Worm (Caenorhabditis elegans) whole organism, young adult: ENCODE data around the gene F31D4.5.

ENCODE experiments used
- B0035.1 ChIP-seq: sonication (generic microtip); optimal IDR thresholded peaks from 2 replicates; lab custom pipeline; 2016; ENCODE audit warnings: missing genetic modification characterization, mild to moderate bottlenecking, missing compliant biosample characterization, missing genotype, missing genetic modification reagents
- C17E4.6 ChIP-seq: fragments of 200-800 bp; sonication (Bioruptor generic); IDR thresholded peaks from 2 replicates; pipeline ENCODE4 v1.3.6; 2022; ENCODE audit warnings: missing genetic modification reagents, missing genetic modification characterization, missing compliant biosample characterization
- F10E7.11 ChIP-seq: sonication (generic microtip); optimal IDR thresholded peaks from 2 replicates; lab custom pipeline; 2017; ENCODE audit warnings: mild to moderate bottlenecking, missing genetic modification characterization, moderate library complexity, missing compliant biosample characterization
- F33H1.4 ChIP-seq: fragments of 200-800 bp; sonication (Bioruptor generic); IDR thresholded peaks from 2 replicates; pipeline ENCODE4 v1.3.6; 2022; ENCODE audit warnings: missing genetic modification reagents, missing genetic modification characterization, missing compliant biosample characterization
- F55B11.4 ChIP-seq: sonication (generic microtip); optimal IDR thresholded peaks from 2 replicates; lab custom pipeline; 2016; ENCODE audit warnings: missing compliant biosample characterization, missing genetic modification characterization, borderline replicate concordance; ENCODE audit not compliant: insufficient read depth
- Y53G8AR.9 ChIP-seq: fragments of 200-800 bp; sonication (Bioruptor generic); conservative IDR thresholded peaks from 2 replicates; pipeline ENCODE4 v1.3.6; 2022; ENCODE audit warnings: missing genetic modification reagents, missing genetic modification characterization, missing compliant biosample characterization
- Y67H2A.10 ChIP-seq: fragments of 200-800 bp; sonication (Bioruptor generic); conservative IDR thresholded peaks from 2 replicates; pipeline ENCODE4 v1.3.6; 2022; ENCODE audit warnings: missing genetic modification reagents, missing genetic modification characterization, missing compliant biosample characterization
- ama-1 ChIP-seq, 3 experiments: fragments of 150-350 bp in 1 of 3; sonication (generic microtip) in 2 of 3; optimal IDR thresholded peaks; 2 replicates each; lab custom pipeline; 2014 to 2018; ENCODE audit warnings: missing biosample characterization in 2 of 3, missing genetic modification characterization in 2 of 3, missing genetic modification reagents in 2 of 3
- ccch-3 ChIP-seq: fragments of 200-800 bp; sonication (Bioruptor generic); optimal IDR thresholded peaks from 2 replicates; lab custom pipeline; 2018; ENCODE audit warnings: mild to moderate bottlenecking, missing genetic modification characterization, missing compliant biosample characterization
- cebp-1 ChIP-seq, 2 experiments: fragments of 200-800 bp in 1 of 2; sonication (Bioruptor generic) in 1 of 2; sonication (generic microtip) in 1 of 2; IDR thresholded peaks in 1 of 2; optimal IDR thresholded peaks in 1 of 2; 2 replicates each; pipeline versions ENCODE4 v1.3.6 to Lab custom; 2017 to 2022; ENCODE audit warnings: missing compliant biosample characterization in 2 of 2, missing genetic modification characterization in 2 of 2, mild to moderate bottlenecking in 1 of 2, missing genetic modification reagents in 1 of 2, moderate library complexity in 1 of 2
- cebp-2 ChIP-seq: fragments of 200-800 bp; sonication (Bioruptor generic); IDR thresholded peaks from 2 replicates; pipeline ENCODE4 v1.3.6; 2022; ENCODE audit warnings: missing genetic modification characterization, missing compliant biosample characterization
- ceh-79 ChIP-seq: sonication (generic microtip); optimal IDR thresholded peaks from 2 replicates; lab custom pipeline; 2017; ENCODE audit warnings: mild to moderate bottlenecking, missing genetic modification characterization, missing compliant biosample characterization
- ceh-91 ChIP-seq: fragments of 200-800 bp; sonication (Bioruptor generic); IDR thresholded peaks from 2 replicates; pipeline ENCODE4 v1.3.6; 2022; ENCODE audit warnings: missing genetic modification reagents, missing genetic modification characterization, missing compliant biosample characterization
- chd-7 ChIP-seq: sonication (generic microtip); optimal IDR thresholded peaks from 2 replicates; lab custom pipeline; 2016; ENCODE audit warnings: mild to moderate bottlenecking, missing genetic modification characterization, moderate library complexity, missing compliant biosample characterization
- dox-1 ChIP-seq: fragments of 200-800 bp; sonication (Bioruptor generic); IDR thresholded peaks from 2 replicates; pipeline ENCODE4 v1.3.6; 2022; ENCODE audit warnings: missing genetic modification reagents, missing genetic modification characterization, missing compliant biosample characterization
- egrh-3 ChIP-seq: fragments of 200-800 bp; sonication (Bioruptor generic); IDR thresholded peaks from 2 replicates; pipeline ENCODE4 v1.3.6; 2022; ENCODE audit warnings: missing genetic modification reagents, missing genetic modification characterization, missing compliant biosample characterization
- fkh-3 ChIP-seq: sonication (generic microtip); optimal IDR thresholded peaks from 2 replicates; lab custom pipeline; 2016; ENCODE audit warnings: mild to moderate bottlenecking, missing genetic modification characterization, missing compliant biosample characterization
- him-1 ChIP-seq: sonication (generic microtip); optimal IDR thresholded peaks from 2 replicates; lab custom pipeline; 2016; ENCODE audit warnings: missing genotype, missing genetic modification reagents, missing genetic modification characterization, missing compliant biosample characterization
- hmg-20 ChIP-seq: fragments of 200-800 bp; sonication (Bioruptor generic); IDR thresholded peaks from 2 replicates; pipeline ENCODE4 v1.3.6; 2022; ENCODE audit warnings: missing genetic modification reagents, missing genetic modification characterization, missing compliant biosample characterization
- lag-1 ChIP-seq: fragments of 200-800 bp; sonication (Bioruptor generic); IDR thresholded peaks from 2 replicates; pipeline ENCODE4 v1.3.6; 2022; ENCODE audit warnings: missing genetic modification reagents, missing genetic modification characterization, missing compliant biosample characterization
- lsy-27 ChIP-seq: sonication (generic microtip); optimal IDR thresholded peaks from 2 replicates; lab custom pipeline; 2017; ENCODE audit warnings: missing genetic modification characterization, mild to moderate bottlenecking, missing compliant biosample characterization, antibody characterized with exemption, missing genotype, borderline replicate concordance; ENCODE audit not compliant: insufficient read depth
- madf-3 ChIP-seq: fragments of 200-800 bp; sonication (Bioruptor generic); IDR thresholded peaks from 2 replicates; pipeline ENCODE4 v1.3.6; 2022; ENCODE audit warnings: missing genetic modification reagents, missing genetic modification characterization, missing compliant biosample characterization
- mcd-1 ChIP-seq: fragments of 200-800 bp; sonication (Bioruptor generic); IDR thresholded peaks from 2 replicates; pipeline ENCODE4 v1.3.6; 2022; ENCODE audit warnings: missing genetic modification reagents, missing genetic modification characterization, missing compliant biosample characterization
- mel-28 ChIP-seq: sonication (generic microtip); optimal IDR thresholded peaks from 2 replicates; lab custom pipeline; 2016; ENCODE audit warnings: borderline replicate concordance, mild to moderate bottlenecking, missing genetic modification characterization, missing compliant biosample characterization
- nhr-27 ChIP-seq: fragments of 200-800 bp; sonication (Bioruptor generic); optimal IDR thresholded peaks from 2 replicates; lab custom pipeline; 2018; ENCODE audit warnings: mild to moderate bottlenecking, missing genetic modification characterization, moderate library complexity, missing compliant biosample characterization
- nhr-90 ChIP-seq: sonication (generic microtip); optimal IDR thresholded peaks from 2 replicates; lab custom pipeline; 2016; ENCODE audit warnings: missing genotype, mild to moderate bottlenecking, missing genetic modification characterization, missing compliant biosample characterization
- pha-4 ChIP-seq: fragments of 150-350 bp; sonication (generic microtip); optimal IDR thresholded peaks from 2 replicates; lab custom pipeline; 2014; ENCODE audit warnings: missing biosample characterization, missing genetic modification reagents, missing genetic modification characterization
- tbx-9 ChIP-seq: sonication (generic microtip); optimal IDR thresholded peaks from 2 replicates; lab custom pipeline; 2016; ENCODE audit warnings: borderline replicate concordance, missing genetic modification characterization, inconsistent platforms, missing compliant biosample characterization
- zfh-2 ChIP-seq: fragments of 200-800 bp; sonication (Bioruptor generic); conservative IDR thresholded peaks from 2 replicates; pipeline ENCODE4 v1.3.6; 2022; ENCODE audit warnings: missing genetic modification reagents, missing genetic modification characterization, missing compliant biosample characterization
- ztf-18 ChIP-seq: sonication (generic microtip); optimal IDR thresholded peaks from 2 replicates; lab custom pipeline; 2016; ENCODE audit warnings: missing genotype, mild to moderate bottlenecking, missing genetic modification characterization, missing compliant biosample characterization
- ztf-22 ChIP-seq: fragments of 200-800 bp; sonication (Bioruptor generic); optimal IDR thresholded peaks from 2 replicates; lab custom pipeline; 2018; ENCODE audit warnings: mild to moderate bottlenecking, missing genetic modification characterization, moderate library complexity, missing compliant biosample characterization
- ztf-3 ChIP-seq: fragments of 200-800 bp; sonication (Bioruptor generic); optimal IDR thresholded peaks from 2 replicates; lab custom pipeline; 2018; ENCODE audit warnings: mild to moderate bottlenecking, missing genetic modification characterization, missing compliant biosample characterization

Gene F31D4.5

DNA sequence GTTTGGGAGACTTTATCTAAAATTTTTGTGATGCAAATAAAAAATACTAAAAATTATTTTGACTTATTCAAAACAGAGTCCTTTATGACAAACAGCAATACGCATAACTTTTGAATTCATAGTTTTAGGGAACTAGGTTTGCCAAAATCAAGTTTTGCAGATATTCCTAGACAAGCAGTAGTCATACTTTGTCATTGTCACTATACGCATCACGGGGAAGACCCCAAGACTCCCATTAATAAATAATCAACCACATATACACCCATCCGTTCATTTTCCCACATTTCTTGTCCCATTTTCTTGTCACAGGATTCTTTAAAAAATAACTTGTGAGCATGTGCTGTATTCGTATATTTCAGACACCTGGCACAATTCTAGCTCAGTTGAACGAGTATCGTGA is 39.4 kb upstream of the F31D4.5 start, which contains the start of gene Y44A6D.7:
TSS of gene Y44A6D.7 (plus strand) at position 301 of the 400 bp plus-strand sequence.
- TF ChIP-seq F33H1.4 (GFP tag; lab: Robert Waterston, UW): no peak
- TF ChIP-seq, all 124 proteins: peak for 0

ce11 chrV:20815842-20816241 is 38.0 kb upstream of the F31D4.5 start, which contains the start of gene sshk-1:
sshk-1 (plus strand) TSS chrV:20816142.
- TF ChIP-seq F10E7.11 (tag; lab: Kevin White, UChicago) (no peak), F55B11.4 (tag; lab: Kevin White, UChicago) (no peak), fkh-3 (no peak), cebp-1 (GFP tag; IDR thresholded peaks at IDR 0.05; lab: Robert Waterston, UW) (no peak), cebp-1 (tag; optimal IDR thresholded peaks at IDR 0.05; lab: Kevin White, UChicago) (no peak), ztf-3 (GFP tag; lab: Kevin White, UChicago) (no peak), hmg-20 (GFP tag; lab: Robert Waterston, UW) (no peak), nhr-90 (tag; lab: Kevin White, UChicago) (no peak), ceh-79 (no peak)

DNA sequence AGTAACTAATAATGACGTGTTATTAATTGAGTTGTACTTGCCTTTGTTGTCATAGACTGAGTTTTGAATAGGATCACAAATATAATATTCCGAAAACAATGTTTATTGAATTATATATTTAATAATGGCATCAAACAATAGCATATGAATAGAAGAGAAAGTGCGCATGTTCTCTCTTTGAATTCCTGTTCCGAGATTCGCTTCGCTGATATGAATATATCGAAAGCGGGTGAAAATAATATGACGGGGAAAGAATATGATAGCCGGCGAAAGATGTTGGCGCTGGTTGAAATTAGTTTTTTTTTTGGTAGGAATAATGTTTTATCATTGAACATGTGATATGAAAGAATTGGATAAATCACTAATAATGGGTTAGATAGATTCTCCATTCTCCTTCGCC is 33.8 kb upstream of the F31D4.5 start, which contains the start of gene T03D8.6:
TSS of gene T03D8.6 (minus strand) at position 298 of the 400 bp plus-strand sequence.
- no peak for TF ChIP-seq Y53G8AR.9 (GFP tag; lab: Robert Waterston, UW)
- no peak for TF ChIP-seq ztf-22 (GFP tag; lab: Kevin White, UChicago)
- TF ChIP-seq F10E7.11 (tag; lab: Kevin White, UChicago): no peak
- TF ChIP-seq tbx-9 (tag; lab: Kevin White, UChicago): no peak
- TF ChIP-seq cebp-2: no peak
- no peak for TF ChIP-seq ztf-18
- no peak for TF ChIP-seq ceh-91 (GFP tag; lab: Robert Waterston, UW)
- no peak for TF ChIP-seq lsy-27
- TF ChIP-seq ccch-3 (GFP tag; lab: Kevin White, UChicago): no peak
- no peak for TF ChIP-seq C17E4.6 (GFP tag; lab: Robert Waterston, UW)
- no peak for TF ChIP-seq mel-28 (tag; lab: Kevin White, UChicago)

- TF ChIP-seq ama-1 (optimal IDR thresholded peaks at IDR 0.05; lab: Kevin White, UChicago) (no peak), ama-1 (GFP tag; optimal IDR thresholded peaks at IDR 0.05; lab: Kevin White, UChicago) (no peak), lag-1 (no peak), egrh-3 (GFP tag; lab: Robert Waterston, UW) (no peak), ccch-3 (GFP tag; lab: Kevin White, UChicago) (no peak), madf-3 (no peak)
- TF ChIP-seq, all 124 proteins: peak for 0
Observed at ce11 chrV:20824962-20825609, 28.8 kb upstream of the F31D4.5 start, which contains the start of the genes gcy-22 and grl-14. gcy-22 (minus strand) TSS chrV:20825062. grl-14 (plus strand) TSS chrV:20825559.

- TF ChIP-seq pha-4 (tag; lab: Kevin White, UChicago): no peak
- no peak for TF ChIP-seq Y67H2A.10
- TF ChIP-seq F10E7.11 (tag; lab: Kevin White, UChicago): no peak
- no peak for TF ChIP-seq him-1 (tag; lab: Kevin White, UChicago)
- no peak for TF ChIP-seq chd-7 (tag; lab: Kevin White, UChicago)
- TF ChIP-seq nhr-27: no peak
- TF ChIP-seq dox-1 (GFP tag; lab: Robert Waterston, UW): no peak
- no peak for TF ChIP-seq B0035.1 (tag; lab: Kevin White, UChicago)
- no peak for TF ChIP-seq ama-1 (optimal IDR thresholded peaks at IDR 0.05; lab: Kevin White, UChicago)
- no peak for TF ChIP-seq ama-1 (GFP tag; optimal IDR thresholded peaks at IDR 0.05; lab: Kevin White, UChicago)
- TF ChIP-seq zfh-2 (GFP tag; lab: Robert Waterston, UW): no peak
- TF ChIP-seq mcd-1 (GFP tag; lab: Robert Waterston, UW): no peak
- TF ChIP-seq, all 124 proteins: peak for 0
Observed at ce11 chrV:20826618-20827017, 27.3 kb upstream of the F31D4.5 start.
